Worm (Caenorhabditis elegans): ENCODE results near the gene C16B8.3.
A peak's percentile ranks its signal among the peaks of the same experiment; 100 is the strongest.

- TF ChIP-seq ztf-11 (tag; optimal IDR thresholded peaks at IDR 0.05): no peak
- TF ChIP-seq nhr-76 (tag; optimal IDR thresholded peaks at IDR 0.05): no peak
- no peak for TF ChIP-seq nhr-77 (tag; optimal IDR thresholded peaks at IDR 0.05)
- TF ChIP-seq grh-1 (GFP tag; IDR thresholded peaks at IDR 0.05): no peak
- TF ChIP-seq nhr-28 (tag; optimal IDR thresholded peaks at IDR 0.05): no peak
- no peak for TF ChIP-seq dpl-1 (GFP tag; optimal IDR thresholded peaks at IDR 0.05)
- peak; percentile 9 for TF ChIP-seq nhr-71 (tag; optimal IDR thresholded peaks at IDR 0.05)
- no peak for TF ChIP-seq lsy-2 (tag; optimal IDR thresholded peaks at IDR 0.05)
- no peak for TF ChIP-seq C04F5.9 (tag; optimal IDR thresholded peaks at IDR 0.05)
- TF ChIP-seq pqm-1 (tag; optimal IDR thresholded peaks at IDR 0.05): no peak
These were observed 8.1 kb downstream of the C16B8.3 start for ce11 chrX:3960345-3960744.
